Worm (Caenorhabditis elegans): Measurements from ENCODE around the gene F49C5.5.
"Not testable (repeated sequence)": the region's sequence is repeated elsewhere in the genome, so short reads cannot be mapped to it uniquely, and the experiment has no call there.

DNA sequence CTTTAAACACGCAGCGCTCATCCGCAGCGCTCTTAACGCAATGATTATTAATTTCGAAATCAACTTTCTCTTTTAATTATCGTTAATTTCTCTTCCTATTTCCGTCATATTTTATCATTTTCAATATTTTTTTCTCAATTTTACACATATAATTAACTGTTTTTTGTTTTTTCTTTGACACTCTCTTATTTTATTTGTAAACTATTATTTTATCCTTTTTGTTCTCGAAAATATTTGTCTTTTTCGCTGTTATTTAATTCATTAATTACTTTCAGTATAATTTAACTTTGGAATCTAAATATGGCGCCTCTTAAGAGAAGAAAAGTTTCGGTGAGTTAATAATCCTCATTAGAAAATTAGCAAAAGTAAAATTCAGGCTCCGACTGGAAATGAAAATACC, 10.1 kb downstream of the F49C5.5 start, which contains the start of gene F49C5.3:
- TF ChIP-seq him-1, dao-5 (tag; optimal IDR thresholded peaks at IDR 0.05): not testable (repeated sequence)
